Fruit fly (Drosophila melanogaster): ENCODE data around the gene Argk2.

Argk2 gene

DNA sequence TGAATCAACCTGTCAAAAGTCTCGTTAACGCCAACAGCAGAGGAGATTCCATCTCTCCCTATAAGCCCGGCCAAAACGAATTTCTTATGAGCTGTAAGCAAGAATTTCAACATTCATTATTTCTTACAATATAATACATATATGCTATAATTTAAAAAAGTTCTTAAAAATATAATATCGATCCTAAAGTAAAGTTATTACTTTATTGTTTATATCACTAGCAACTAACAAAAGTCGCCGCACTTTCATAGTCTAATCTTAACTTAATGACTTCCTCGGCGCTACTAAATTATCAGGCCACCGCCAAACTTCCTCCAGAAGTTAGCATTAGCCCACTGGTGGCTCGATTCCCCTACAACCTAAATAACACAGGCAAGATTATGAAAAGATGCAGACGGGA, 13.7 kb upstream of the Argk2 start (continued):
- TF ChIP-seq CG13424 (tag; optimal IDR thresholded peaks at IDR 0.05): peak; percentile 34
- no peak for TF ChIP-seq tio (GFP tag; optimal IDR thresholded peaks at IDR 0.05)
- TF ChIP-seq lbe (GFP tag; optimal IDR thresholded peaks at IDR 0.05): peak; percentile 19
- TF ChIP-seq BtbVII (GFP tag; optimal IDR thresholded peaks at IDR 0.05): no peak
- peak; percentile 27 for TF ChIP-seq fd96Cb (tag; optimal IDR thresholded peaks at IDR 0.05)
- no peak for TF ChIP-seq CG8944 (GFP tag; optimal IDR thresholded peaks at IDR 0.05)
- TF ChIP-seq CG15601 (tag; optimal IDR thresholded peaks at IDR 0.05): peak; percentile 34
- no peak for TF ChIP-seq wek (GFP tag; optimal IDR thresholded peaks at IDR 0.05)
- TF ChIP-seq CG30403 (GFP tag; optimal IDR thresholded peaks at IDR 0.05): peak; percentile 19
- TF ChIP-seq Dip3 (GFP tag; optimal IDR thresholded peaks at IDR 0.05): no peak
- TF ChIP-seq mam (GFP tag; optimal IDR thresholded peaks at IDR 0.05): no peak
- TF ChIP-seq CG34376 (GFP tag; optimal IDR thresholded peaks at IDR 0.05): no peak
- TF ChIP-seq Sox102F (GFP tag; optimal IDR thresholded peaks at IDR 0.05): peak; percentile 38
- no peak for TF ChIP-seq CG8089 (GFP tag; optimal IDR thresholded peaks at IDR 0.05)
- TF ChIP-seq CG4424 (GFP tag; optimal IDR thresholded peaks at IDR 0.05): peak; percentile 6
- peak; percentile 52 for TF ChIP-seq CG10979 (tag; optimal IDR thresholded peaks at IDR 0.05)
- no peak for TF ChIP-seq CG8765 (GFP tag; IDR thresholded peaks at IDR 0.05)
- TF ChIP-seq Abd-B (GFP tag; optimal IDR thresholded peaks at IDR 0.05): peak; percentile 15
- TF ChIP-seq CG8478 (optimal IDR thresholded peaks at IDR 0.05): no peak
- TF ChIP-seq Meics (GFP tag; optimal IDR thresholded peaks at IDR 0.05): no peak
- no peak for TF ChIP-seq fd64A (GFP tag; optimal IDR thresholded peaks at IDR 0.05)
- TF ChIP-seq Elba2 (GFP tag; optimal IDR thresholded peaks at IDR 0.05): no peak
- peak; percentile 34 for TF ChIP-seq CG7839 (tag; optimal IDR thresholded peaks at IDR 0.05)
- no peak for TF ChIP-seq kah (GFP tag; optimal IDR thresholded peaks at IDR 0.05)
- no peak for TF ChIP-seq Camta (GFP tag; optimal IDR thresholded peaks at IDR 0.05)
- TF ChIP-seq Trl (optimal IDR thresholded peaks at IDR 0.05): no peak
- TF ChIP-seq Trl (GFP tag; optimal IDR thresholded peaks at IDR 0.05): no peak
- no peak for TF ChIP-seq ci (GFP tag; IDR thresholded peaks at IDR 0.05)
- TF ChIP-seq gfzf (GFP tag; optimal IDR thresholded peaks at IDR 0.05): no peak
- TF ChIP-seq CG6689 (GFP tag; IDR thresholded peaks at IDR 0.05): no peak
- no peak for TF ChIP-seq Hand (GFP tag; optimal IDR thresholded peaks at IDR 0.05)
- peak; percentile 34 for TF ChIP-seq Med (GFP tag)
- TF ChIP-seq grau (tag; optimal IDR thresholded peaks at IDR 0.05): peak; percentile 25
- peak; percentile 60 for TF ChIP-seq gem (tag; optimal IDR thresholded peaks at IDR 0.05)
- TF ChIP-seq tgo (GFP tag; IDR thresholded peaks at IDR 0.05): no peak
- TF ChIP-seq CG10431 (GFP tag; optimal IDR thresholded peaks at IDR 0.05): no peak
- peak; percentile 60 for TF ChIP-seq CG11504 (tag; optimal IDR thresholded peaks at IDR 0.05)
- no peak for TF ChIP-seq CkIIα-i1 (GFP tag; IDR thresholded peaks at IDR 0.05)
- no peak for TF ChIP-seq jing (GFP tag; optimal IDR thresholded peaks at IDR 0.05)
- TF ChIP-seq CG7928 (GFP tag; optimal IDR thresholded peaks at IDR 0.05): no peak
- no peak for TF ChIP-seq sens-2 (GFP tag; IDR thresholded peaks at IDR 0.05)
- peak; percentile 28; the same call in 1 of the 3 replicates for TF ChIP-seq croc (GFP tag; conservative IDR thresholded peaks at IDR 0.05)
- TF ChIP-seq Hr51 (GFP tag; optimal IDR thresholded peaks at IDR 0.05): peak in 1 of 2 experiments; percentile 45
- no peak for TF ChIP-seq CG16813 (GFP tag; IDR thresholded peaks at IDR 0.05; ENCODE audit: partially characterized antibody)
- no peak for TF ChIP-seq CG3726 (GFP tag; IDR thresholded peaks at IDR 0.05)
- TF ChIP-seq CG6175 (GFP tag; IDR thresholded peaks at IDR 0.05): no peak
- peak in 1 of 2 experiments; percentile 53 for TF ChIP-seq bsh (GFP tag; optimal IDR thresholded peaks at IDR 0.05)
- TF ChIP-seq Sox100B (GFP tag; optimal IDR thresholded peaks at IDR 0.05): peak; percentile 38
- 0 out of 2 replicates have a peak, but pooled peaks have one; percentile 24 for TF ChIP-seq Xrp1 (GFP tag; IDR thresholded peaks at IDR 0.05)
- no peak for TF ChIP-seq CG6683 (GFP tag; optimal IDR thresholded peaks at IDR 0.05)
- no peak for TF ChIP-seq lab (GFP tag; optimal IDR thresholded peaks at IDR 0.05)
